Fruit fly (Drosophila melanogaster) whole organism, prepupa: ENCODE measurements around the gene CG6325.

Experiments
- Blimp-1 ChIP-seq: fragments of 200-800 bp; sonication (Bioruptor generic); optimal IDR thresholded peaks from 3 replicates; lab custom pipeline; 2017; ENCODE audit warnings: missing biosample characterization, missing genetic modification characterization, mild to moderate bottlenecking, moderate library complexity, missing genetic modification reagents
- CG10631 ChIP-seq: fragments of 200-800 bp; sonication (Bioruptor generic); optimal IDR thresholded peaks from 2 replicates; lab custom pipeline; 2016; ENCODE audit warnings: missing biosample characterization, missing genetic modification characterization
- CG10669 ChIP-seq: fragments of 200-800 bp; sonication (Bioruptor generic); optimal IDR thresholded peaks from 3 replicates; lab custom pipeline; 2018; ENCODE audit warnings: missing biosample characterization, mild to moderate bottlenecking, missing genetic modification characterization, moderate library complexity
- CG11762 ChIP-seq: fragments of 200-800 bp; sonication (Bioruptor generic); optimal IDR thresholded peaks from 3 replicates; lab custom pipeline; 2016; ENCODE audit warnings: missing biosample characterization, missing genetic modification characterization; ENCODE audit not compliant: insufficient read depth
- CG11902 ChIP-seq: fragments of 200-800 bp; sonication (Bioruptor generic); optimal IDR thresholded peaks from 3 replicates; lab custom pipeline; 2016; ENCODE audit warnings: missing biosample characterization, missing genetic modification characterization
- CG16779 ChIP-seq: fragments of 200-800 bp; sonication (Bioruptor generic); optimal IDR thresholded peaks from 3 replicates; lab custom pipeline; 2017; ENCODE audit warnings: missing biosample characterization, mild to moderate bottlenecking, missing genetic modification characterization
- CG3032 ChIP-seq: fragments of 200-800 bp; optimal IDR thresholded peaks from 2 replicates; lab custom pipeline; 2019; ENCODE audit warnings: missing biosample characterization, mild to moderate bottlenecking, missing genetic modification characterization, moderate library complexity
- CG32006 ChIP-seq: fragments of 200-800 bp; sonication (Bioruptor generic); optimal IDR thresholded peaks from 3 replicates; lab custom pipeline; 2017; ENCODE audit warnings: missing biosample characterization, mild to moderate bottlenecking, missing genetic modification characterization
- CG34406 ChIP-seq: fragments of 200-800 bp; sonication (Bioruptor generic); optimal IDR thresholded peaks from 3 replicates; lab custom pipeline; 2016; ENCODE audit warnings: missing biosample characterization, missing genetic modification characterization
- CG3919 ChIP-seq: fragments of 200-800 bp; sonication (Bioruptor generic); optimal IDR thresholded peaks from 3 replicates; lab custom pipeline; 2016; ENCODE audit warnings: missing biosample characterization, missing genetic modification characterization
- CG4318 ChIP-seq: fragments of 200-800 bp; sonication (Bioruptor generic); optimal IDR thresholded peaks from 3 replicates; lab custom pipeline; 2017; ENCODE audit warnings: missing biosample characterization, mild to moderate bottlenecking, missing genetic modification characterization
- CG6163 ChIP-seq: fragments of 200-800 bp; sonication (Bioruptor generic); IDR thresholded peaks from 3 replicates; pipeline ENCODE4 v1.3.6; 2022; ENCODE audit warnings: missing biosample characterization, missing genetic modification characterization
- CG6276 ChIP-seq: fragments of 200-800 bp; sonication (Bioruptor generic); optimal IDR thresholded peaks from 2 replicates; lab custom pipeline; 2017; ENCODE audit warnings: missing biosample characterization, mild to moderate bottlenecking, missing genetic modification characterization
- CG6792 ChIP-seq: fragments of 200-800 bp; sonication (Bioruptor generic); optimal IDR thresholded peaks from 3 replicates; lab custom pipeline; 2016; ENCODE audit warnings: missing biosample characterization, missing genetic modification characterization
- CG6808 ChIP-seq: fragments of 200-800 bp; sonication (Bioruptor generic); optimal IDR thresholded peaks from 3 replicates; lab custom pipeline; 2017; ENCODE audit warnings: missing biosample characterization, missing genetic modification characterization, mild to moderate bottlenecking, moderate library complexity, missing genetic modification reagents
- CG6854 ChIP-seq: fragments of 200-800 bp; sonication (Bioruptor generic); optimal IDR thresholded peaks from 2 replicates; lab custom pipeline; 2017; ENCODE audit warnings: missing biosample characterization, mild to moderate bottlenecking, missing genetic modification characterization
- CG7368 ChIP-seq: fragments of 200-800 bp; sonication (Bioruptor generic); optimal IDR thresholded peaks from 3 replicates; lab custom pipeline; 2016; ENCODE audit warnings: missing biosample characterization, missing genetic modification characterization
- CG8119 ChIP-seq: fragments of 200-800 bp; sonication (Bioruptor generic); IDR thresholded peaks from 3 replicates; pipeline ENCODE4 v1.3.6; 2022; ENCODE audit warnings: missing biosample characterization, missing genetic modification characterization
- CG8319 ChIP-seq: fragments of 200-800 bp; sonication (Bioruptor generic); optimal IDR thresholded peaks from 3 replicates; lab custom pipeline; 2016; ENCODE audit warnings: missing biosample characterization, missing genetic modification characterization
- CG8632 ChIP-seq: fragments of 200-800 bp; sonication (Bioruptor generic); optimal IDR thresholded peaks from 3 replicates; lab custom pipeline; 2016; ENCODE audit warnings: missing biosample characterization, missing genetic modification characterization
- CG9139 ChIP-seq: fragments of 200-800 bp; sonication (Bioruptor generic); optimal IDR thresholded peaks from 3 replicates; lab custom pipeline; 2017; ENCODE audit warnings: missing biosample characterization, mild to moderate bottlenecking, missing genetic modification characterization
- Eip75B ChIP-seq: fragments of 200-800 bp; sonication (Bioruptor generic); optimal IDR thresholded peaks from 3 replicates; lab custom pipeline; 2016; ENCODE audit warnings: missing biosample characterization, missing genetic modification characterization
- Eip93F ChIP-seq: fragments of 200-800 bp; sonication (Bioruptor generic); optimal IDR thresholded peaks from 2 replicates; lab custom pipeline; 2016; ENCODE audit warnings: missing biosample characterization, mild to moderate bottlenecking, missing genetic modification characterization
- Ets21C ChIP-seq: fragments of 200-800 bp; sonication (Bioruptor generic); optimal IDR thresholded peaks from 3 replicates; lab custom pipeline; 2016; ENCODE audit warnings: missing biosample characterization, missing genetic modification characterization
- Ets96B ChIP-seq: fragments of 200-800 bp; optimal IDR thresholded peaks from 2 replicates; lab custom pipeline; 2019; ENCODE audit warnings: missing biosample characterization, mild to moderate bottlenecking, missing genetic modification characterization, moderate library complexity
- Gug ChIP-seq: fragments of 200-800 bp; sonication (Bioruptor generic); IDR thresholded peaks from 2 replicates; pipeline ENCODE4 v1.3.6; 2022; ENCODE audit warnings: missing biosample characterization, missing genetic modification characterization
- Hr38 ChIP-seq: sonication (Bioruptor generic); optimal IDR thresholded peaks from 2 replicates; lab custom pipeline; 2016; ENCODE audit warnings: missing biosample characterization, missing genetic modification characterization
- Hr4 ChIP-seq: fragments of 200-800 bp; sonication (Bioruptor generic); optimal IDR thresholded peaks from 3 replicates; lab custom pipeline; 2016; ENCODE audit warnings: missing biosample characterization, missing genetic modification characterization
- Met ChIP-seq: fragments of 200-800 bp; sonication (Bioruptor generic); optimal IDR thresholded peaks from 3 replicates; lab custom pipeline; 2016; ENCODE audit warnings: missing biosample characterization, missing genetic modification characterization
- OdsH ChIP-seq: fragments of 200-800 bp; sonication (Bioruptor generic); optimal IDR thresholded peaks from 3 replicates; lab custom pipeline; 2016; ENCODE audit warnings: missing biosample characterization, missing genetic modification characterization
- Sox102F ChIP-seq: fragments of 200-800 bp; sonication (Bioruptor generic); optimal IDR thresholded peaks from 2 replicates; lab custom pipeline; 2016; ENCODE audit warnings: missing biosample characterization, mild to moderate bottlenecking, missing genetic modification characterization
- Sox14 ChIP-seq: fragments of 200-800 bp; sonication (Bioruptor generic); optimal IDR thresholded peaks from 3 replicates; lab custom pipeline; 2016; ENCODE audit warnings: missing biosample characterization, missing genetic modification characterization
- Sox15 ChIP-seq: fragments of 200-800 bp; sonication (Bioruptor generic); optimal IDR thresholded peaks from 3 replicates; lab custom pipeline; 2016; ENCODE audit warnings: missing biosample characterization, missing genetic modification characterization
- achi ChIP-seq: fragments of 200-800 bp; sonication (Bioruptor generic); optimal IDR thresholded peaks from 3 replicates; lab custom pipeline; 2016; ENCODE audit warnings: missing biosample characterization, missing genetic modification characterization
- acj6 ChIP-seq: fragments of 200-800 bp; sonication (Bioruptor generic); optimal IDR thresholded peaks from 3 replicates; lab custom pipeline; 2016; ENCODE audit warnings: missing biosample characterization, missing genetic modification characterization
- dac ChIP-seq: fragments of 200-800 bp; sonication (Bioruptor generic); optimal IDR thresholded peaks from 2 replicates; lab custom pipeline; 2017; ENCODE audit warnings: missing biosample characterization, mild to moderate bottlenecking, missing genetic modification characterization
- dsx ChIP-seq: fragments of 200-800 bp; optimal IDR thresholded peaks from 3 replicates; lab custom pipeline; 2019; ENCODE audit warnings: missing biosample characterization, mild to moderate bottlenecking, missing genetic modification characterization, moderate library complexity; ENCODE audit not compliant: poor library complexity, severe bottlenecking
- eg ChIP-seq: fragments of 200-800 bp; sonication (Bioruptor generic); IDR thresholded peaks from 3 replicates; pipeline ENCODE4 v1.3.6; 2022; ENCODE audit warnings: missing biosample characterization, missing genetic modification characterization
- esn ChIP-seq: fragments of 200-800 bp; sonication (Bioruptor generic); optimal IDR thresholded peaks from 2 replicates; lab custom pipeline; 2016; ENCODE audit warnings: missing biosample characterization, mild to moderate bottlenecking, missing genetic modification characterization, moderate library complexity
- fd85E ChIP-seq: fragments of 200-800 bp; sonication (Bioruptor generic); optimal IDR thresholded peaks from 3 replicates; lab custom pipeline; 2016; ENCODE audit warnings: missing biosample characterization, missing genetic modification characterization
- fkh ChIP-seq: fragments of 200-800 bp; sonication (Bioruptor generic); optimal IDR thresholded peaks from 3 replicates; lab custom pipeline; 2017; ENCODE audit warnings: missing biosample characterization, mild to moderate bottlenecking, missing genetic modification characterization, moderate library complexity
- lz ChIP-seq: fragments of 200-800 bp; sonication (Bioruptor generic); optimal IDR thresholded peaks from 3 replicates; lab custom pipeline; 2016; ENCODE audit warnings: missing biosample characterization, missing genetic modification characterization
- net ChIP-seq: fragments of 200-800 bp; sonication (Bioruptor generic); optimal IDR thresholded peaks from 3 replicates; lab custom pipeline; 2016; ENCODE audit warnings: missing biosample characterization, missing genetic modification characterization
- ss ChIP-seq, 2 experiments: fragments of 200-800 bp; sonication (Bioruptor generic); optimal IDR thresholded peaks; 2 replicates in 1 of 2; 3 replicates in 1 of 2; lab custom pipeline; 2017 to 2018; ENCODE audit warnings: mild to moderate bottlenecking in 2 of 2, missing biosample characterization in 2 of 2, missing genetic modification characterization in 2 of 2, moderate library complexity in 1 of 2
- svp ChIP-seq: fragments of 200-800 bp; sonication (Bioruptor generic); peaks from one replicate; lab custom pipeline; 2016; ENCODE audit warnings: missing biosample characterization, missing genetic modification characterization
- topi ChIP-seq: fragments of 200-800 bp; sonication (Bioruptor generic); optimal IDR thresholded peaks from 3 replicates; lab custom pipeline; 2016; ENCODE audit warnings: missing biosample characterization, missing genetic modification characterization
- vri ChIP-seq: fragments of 200-800 bp; sonication (Bioruptor generic); optimal IDR thresholded peaks from 3 replicates; lab custom pipeline; 2016; ENCODE audit warnings: missing biosample characterization, mild to moderate bottlenecking, missing genetic modification characterization

Gene CG6325

DNA sequence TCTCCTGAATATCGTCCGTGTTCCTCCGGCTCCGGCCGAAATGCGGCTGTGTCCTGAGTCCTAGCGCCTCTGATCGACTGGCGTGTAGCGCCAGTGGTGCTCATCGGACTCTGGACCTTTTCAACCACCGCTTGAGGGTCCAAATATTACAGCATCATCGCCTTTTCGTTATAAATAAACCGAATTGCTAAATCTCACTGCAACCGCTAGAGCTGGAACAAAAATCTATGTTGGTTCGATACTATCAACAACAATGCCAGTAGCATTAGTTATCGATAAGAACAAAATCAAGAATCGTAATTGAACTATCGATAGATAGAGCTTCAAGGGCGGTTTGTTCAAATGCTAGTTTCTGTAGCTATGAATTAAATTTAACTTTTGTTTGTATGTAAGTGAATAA is at the start of gene CG6325:
Gene CG6325, minus strand, starts transcription at position 220 of the 400 bp plus-strand sequence.
- TF ChIP-seq Sox102F (GFP tag; lab: Kevin White, UChicago), result no peak
- no peak for TF ChIP-seq CG10669
- TF ChIP-seq CG34406 (GFP tag; lab: Kevin White, UChicago), result no peak
- TF ChIP-seq vri (GFP tag; lab: Kevin White, UChicago), result no peak
- TF ChIP-seq Hr38, result no peak
- no peak for TF ChIP-seq svp
- TF ChIP-seq Eip75B (GFP tag; lab: Kevin White, UChicago), result no peak
- no peak for TF ChIP-seq CG8119 (GFP tag; lab: Robert Waterston, UW)
- TF ChIP-seq achi (GFP tag; lab: Kevin White, UChicago), result no peak
- no peak for TF ChIP-seq CG6276 (GFP tag; lab: Kevin White, UChicago)
- peak; percentile 43 for TF ChIP-seq esn
- no peak for TF ChIP-seq Eip93F
- TF ChIP-seq CG9139 (GFP tag; lab: Kevin White, UChicago), result no peak
- TF ChIP-seq CG8319 (GFP tag; lab: Kevin White, UChicago), result no peak
- TF ChIP-seq Ets21C, result no peak
- peak; percentile 24 for TF ChIP-seq lz (GFP tag; lab: Kevin White, UChicago)
- no peak for TF ChIP-seq dac (GFP tag; lab: Kevin White, UChicago)

DNA sequence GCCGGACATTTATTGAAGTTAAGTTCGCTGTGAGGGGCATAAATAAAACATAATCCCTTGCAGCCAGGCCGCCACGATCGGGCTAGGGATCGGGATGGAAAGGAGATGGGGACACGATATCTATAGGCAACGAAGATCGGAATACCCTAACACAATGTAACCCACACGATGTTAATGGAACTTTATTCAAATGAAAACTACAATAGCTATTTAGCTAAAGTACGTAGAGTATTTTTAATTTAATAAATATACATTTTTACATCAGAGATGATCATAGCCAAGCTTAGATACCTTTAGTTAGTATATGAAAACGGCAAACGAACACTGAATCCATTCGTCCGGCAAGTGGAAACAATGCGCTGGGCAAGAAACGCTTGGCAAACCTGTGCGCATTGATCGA is 47.8 kb upstream of the CG6325 start:
- TF ChIP-seq Hr4 (GFP tag; lab: Kevin White, UChicago), result peak; percentile 36
- TF ChIP-seq Eip93F, result no peak
- TF ChIP-seq eg (GFP tag; lab: Robert Waterston, UW), result 0 out of 3 replicates have a peak, but pooled peaks have one; percentile 20
- peak; percentile 40 for TF ChIP-seq CG32006 (GFP tag; lab: Kevin White, UChicago)
- peak; percentile 75 for TF ChIP-seq CG6163 (GFP tag; lab: Robert Waterston, UW)
- peak; percentile 55 to 77 for TF ChIP-seq ss (GFP tag; optimal IDR thresholded peaks at IDR 0.05; lab: Kevin White, UChicago)
- peak; percentile 68 for TF ChIP-seq CG3919
- TF ChIP-seq Gug (GFP tag; lab: Robert Waterston, UW), result no peak
- TF ChIP-seq CG10669, result peak; percentile 77
- TF ChIP-seq dsx, result peak; percentile 68
- TF ChIP-seq achi (GFP tag; lab: Kevin White, UChicago), result peak; percentile 63
- TF ChIP-seq Met (GFP tag; lab: Kevin White, UChicago), result peak; percentile 35
- TF ChIP-seq CG3032 (tag; lab: Kevin White, UChicago), result peak; percentile 77
- no peak for TF ChIP-seq Blimp-1 (GFP tag; lab: Kevin White, UChicago)
- no peak for TF ChIP-seq dac (GFP tag; lab: Kevin White, UChicago)
- peak; percentile 63 for TF ChIP-seq CG6808 (GFP tag; lab: Kevin White, UChicago)
- peak; percentile 77 for TF ChIP-seq Ets96B (tag; lab: Kevin White, UChicago)
- TF ChIP-seq CG7368 (GFP tag; lab: Kevin White, UChicago), result peak; percentile 27
- no peak for TF ChIP-seq Hr38
- peak; percentile 54 for TF ChIP-seq CG34406 (GFP tag; lab: Kevin White, UChicago)
- TF ChIP-seq CG4318 (GFP tag; lab: Kevin White, UChicago), result peak; percentile 13
- peak; percentile 49 for TF ChIP-seq topi
- TF ChIP-seq CG6276 (GFP tag; lab: Kevin White, UChicago), result no peak
- peak; percentile 52 for TF ChIP-seq OdsH
- no peak for TF ChIP-seq fd85E (GFP tag; lab: Kevin White, UChicago)
- TF ChIP-seq svp, result peak; percentile 79
- peak; percentile 68 for TF ChIP-seq CG9139 (GFP tag; lab: Kevin White, UChicago)
- TF ChIP-seq CG6792, result peak; percentile 47
- TF ChIP-seq Sox14 (GFP tag; lab: Kevin White, UChicago), result peak; percentile 34
- TF ChIP-seq CG16779, result no peak
- no peak for TF ChIP-seq CG6854 (GFP tag; lab: Kevin White, UChicago)
- TF ChIP-seq fkh, result no peak
- peak; percentile 74 for TF ChIP-seq CG10631 (GFP tag; lab: Kevin White, UChicago)
- peak; percentile 41 for TF ChIP-seq CG11762
- peak; percentile 27 for TF ChIP-seq Sox102F (GFP tag; lab: Kevin White, UChicago)
- TF ChIP-seq Sox15, result no peak
- peak; percentile 67 for TF ChIP-seq CG8119 (GFP tag; lab: Robert Waterston, UW)
- no peak for TF ChIP-seq vri (GFP tag; lab: Kevin White, UChicago)
- peak; percentile 59 for TF ChIP-seq acj6
- TF ChIP-seq esn, result peak; percentile 48
- TF ChIP-seq Ets21C, result no peak
- TF ChIP-seq CG11902, result no peak
- TF ChIP-seq CG8632 (GFP tag; lab: Kevin White, UChicago), result peak; percentile 59
- TF ChIP-seq net, result no peak
- peak; percentile 17 for TF ChIP-seq CG8319 (GFP tag; lab: Kevin White, UChicago)
